Fruit fly (Drosophila melanogaster) Kc167 (cell line): ENCODE data around the gene eIF5B.

Experiments
- Myc ChIP-seq: fragments of >200 bp; optimal IDR thresholded peaks from 2 replicates; lab custom pipeline; 2017; ENCODE audit warnings: missing external identifiers
- Sin3A ChIP-seq: fragments of >200 bp; optimal IDR thresholded peaks from 2 replicates; lab custom pipeline; 2018; ENCODE audit warnings: missing external identifiers
- h ChIP-seq: fragments of >200 bp; optimal IDR thresholded peaks from 3 replicates; lab custom pipeline; 2018; ENCODE audit warnings: missing external identifiers
- insv ChIP-seq: fragments of >200 bp; optimal IDR thresholded peaks from 3 replicates; lab custom pipeline; 2018; ENCODE audit warnings: missing external identifiers
- psq ChIP-seq: fragments of >200 bp; optimal IDR thresholded peaks from 2 replicates; lab custom pipeline; 2017; ENCODE audit warnings: missing external identifiers
- ttk ChIP-seq: sonication (Bioruptor generic); optimal IDR thresholded peaks from 2 replicates; lab custom pipeline; 2017; ENCODE audit warnings: missing external identifiers

dm6 chr3L:3398496-3398895 is 62.3 kb downstream of the eIF5B start:
- TF ChIP-seq h (lab: Kevin White, UChicago) (no peak), ttk (lab: Kevin White, UChicago) (no peak), psq (no peak), Myc (lab: Kevin White, UChicago) (no peak), insv (lab: Kevin White, UChicago) (no peak), Sin3A (lab: Kevin White, UChicago) (no peak)
